Worm (Caenorhabditis elegans): ENCODE results near the gene mec-1.

Gene mec-1

DNA sequence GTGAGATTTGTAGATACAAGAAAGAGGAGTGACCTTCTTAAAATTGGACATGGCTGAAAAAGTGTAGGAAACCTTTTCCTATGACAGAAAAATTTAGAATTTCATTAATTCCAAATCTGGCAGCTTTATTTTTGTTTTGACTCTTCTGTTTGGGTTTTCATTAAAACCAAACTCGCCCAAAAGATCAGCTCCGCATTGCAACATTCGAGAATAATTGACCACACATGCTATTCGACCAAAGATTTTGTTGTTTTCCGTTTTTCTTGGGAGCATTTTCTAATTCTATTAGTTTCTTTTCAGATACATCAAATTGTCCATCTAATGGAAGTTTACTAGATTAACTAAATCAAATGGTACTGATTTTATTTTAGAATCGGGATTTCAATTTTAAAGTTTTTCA is at the start of gene mec-1:
Gene mec-1 (plus strand): TSS at position 301 of the 400 bp plus-strand sequence.
- TF ChIP-seq tra-4 (tag; optimal IDR thresholded peaks at IDR 0.05): no peak
- no peak for TF ChIP-seq F13C5.2 (tag; optimal IDR thresholded peaks at IDR 0.05)
- TF ChIP-seq hmbx-1 (tag; optimal IDR thresholded peaks at IDR 0.05): no peak
- no peak for TF ChIP-seq ceh-36 (tag; optimal IDR thresholded peaks at IDR 0.05)
- TF ChIP-seq hnd-1 (tag; optimal IDR thresholded peaks at IDR 0.05): no peak
- no peak for TF ChIP-seq scrt-1 (GFP tag; IDR thresholded peaks at IDR 0.05)
- TF ChIP-seq B0310.2 (tag; optimal IDR thresholded peaks at IDR 0.05): no peak
- TF ChIP-seq pes-1 (GFP tag; IDR thresholded peaks at IDR 0.05): no peak
- no peak for TF ChIP-seq ceh-13 (GFP tag; optimal IDR thresholded peaks at IDR 0.05)
- no peak for TF ChIP-seq sea-1 (GFP tag; conservative IDR thresholded peaks at IDR 0.05)
- no peak for TF ChIP-seq aly-1 (tag; optimal IDR thresholded peaks at IDR 0.05)
- no peak for TF ChIP-seq tbx-37 (GFP tag; conservative IDR thresholded peaks at IDR 0.05)
- no peak for TF ChIP-seq ama-1 (optimal IDR thresholded peaks at IDR 0.05)
- no peak for TF ChIP-seq ets-7 (tag; optimal IDR thresholded peaks at IDR 0.05)
- no peak for TF ChIP-seq tbx-11 (GFP tag; IDR thresholded peaks at IDR 0.05)
- TF ChIP-seq flt-1 (GFP tag; IDR thresholded peaks at IDR 0.05): no peak
- no peak for TF ChIP-seq hmg-4 (GFP tag; optimal IDR thresholded peaks at IDR 0.05)

DNA sequence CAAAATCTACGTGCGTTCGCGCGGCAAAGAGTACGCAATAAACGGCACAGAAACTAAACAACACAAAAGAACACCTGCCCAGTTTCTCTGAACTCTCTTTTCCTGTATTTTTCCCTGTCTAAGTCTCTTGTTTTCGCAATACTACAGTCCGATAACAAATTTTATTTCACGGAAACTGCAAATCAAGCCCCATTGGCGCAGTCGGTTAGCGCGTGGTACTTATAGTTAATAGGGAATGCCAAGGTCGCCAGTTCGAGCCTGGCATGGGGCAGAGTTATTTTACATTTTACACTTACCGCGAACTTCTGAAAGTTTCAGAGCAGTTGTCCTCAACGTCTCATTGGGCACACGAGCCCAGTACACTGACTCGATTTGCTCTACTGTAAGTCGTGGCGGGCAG is 39.1 kb upstream of the mec-1 start:
- TF ChIP-seq ets-7 (tag; optimal IDR thresholded peaks at IDR 0.05) (no peak), hnd-1 (tag; optimal IDR thresholded peaks at IDR 0.05) (no peak), F13C5.2 (tag; optimal IDR thresholded peaks at IDR 0.05) (no peak), ceh-36 (tag; optimal IDR thresholded peaks at IDR 0.05) (no peak), aly-1 (tag; optimal IDR thresholded peaks at IDR 0.05) (no peak), hmg-4 (GFP tag; optimal IDR thresholded peaks at IDR 0.05) (no peak), hmbx-1 (tag; optimal IDR thresholded peaks at IDR 0.05) (no peak), tra-4 (tag; optimal IDR thresholded peaks at IDR 0.05) (no peak), ama-1 (optimal IDR thresholded peaks at IDR 0.05) (no peak), tbx-37 (GFP tag; conservative IDR thresholded peaks at IDR 0.05) (no peak), ceh-13 (GFP tag; optimal IDR thresholded peaks at IDR 0.05) (no peak), B0310.2 (tag; optimal IDR thresholded peaks at IDR 0.05) (no peak)

DNA sequence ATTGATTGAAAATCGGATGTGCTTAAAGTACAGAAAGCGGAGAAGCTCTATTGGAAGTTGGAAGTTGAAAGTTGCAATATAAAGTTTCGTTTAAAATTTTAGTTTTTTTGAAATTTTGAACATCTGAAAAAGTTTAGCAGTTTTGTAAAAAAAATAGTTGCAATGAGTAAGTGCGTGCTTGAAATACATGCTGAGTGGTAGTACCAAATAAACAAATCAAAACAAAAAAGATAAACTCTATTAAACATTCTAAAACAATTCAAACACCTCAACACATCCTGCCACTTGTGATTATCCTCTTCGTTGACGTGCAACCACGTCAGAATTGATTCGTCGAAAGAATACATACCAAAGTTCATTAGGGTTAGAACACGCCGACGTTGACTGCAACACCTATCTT is 37.1 kb upstream of the mec-1 start:
- TF ChIP-seq ceh-36 (tag; optimal IDR thresholded peaks at IDR 0.05): no peak
- no peak for TF ChIP-seq B0310.2 (tag; optimal IDR thresholded peaks at IDR 0.05)
- no peak for TF ChIP-seq ceh-13 (GFP tag; optimal IDR thresholded peaks at IDR 0.05)
- TF ChIP-seq aly-1 (tag; optimal IDR thresholded peaks at IDR 0.05): no peak
- no peak for TF ChIP-seq sea-1 (GFP tag; conservative IDR thresholded peaks at IDR 0.05)
- TF ChIP-seq tra-4 (tag; optimal IDR thresholded peaks at IDR 0.05): no peak
- no peak for TF ChIP-seq hnd-1 (tag; optimal IDR thresholded peaks at IDR 0.05)
- no peak for TF ChIP-seq ets-7 (tag; optimal IDR thresholded peaks at IDR 0.05)
- no peak for TF ChIP-seq scrt-1 (GFP tag; IDR thresholded peaks at IDR 0.05)
- no peak for TF ChIP-seq ama-1 (optimal IDR thresholded peaks at IDR 0.05)

DNA sequence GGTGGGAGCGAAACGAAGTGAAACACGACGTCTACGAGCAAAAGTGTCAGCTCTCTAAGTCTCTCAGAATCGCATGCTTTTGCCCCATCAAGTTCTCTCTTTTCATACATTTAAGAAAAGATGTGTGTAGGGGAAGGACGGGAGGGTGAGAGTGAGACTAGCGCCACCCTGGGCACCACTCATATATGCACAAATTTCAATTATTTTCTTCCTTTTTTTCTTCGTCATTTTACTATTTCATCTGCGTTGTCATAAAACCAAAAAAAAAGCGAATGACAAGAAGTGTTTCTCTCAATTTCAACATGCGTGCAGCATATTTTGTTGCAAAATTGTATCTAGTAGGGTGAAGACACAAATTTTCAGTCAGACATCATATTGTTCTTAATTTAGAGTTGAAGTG is 29.7 kb upstream of the mec-1 start:
- no peak for TF ChIP-seq ama-1 (optimal IDR thresholded peaks at IDR 0.05)
- TF ChIP-seq F13C5.2 (tag; optimal IDR thresholded peaks at IDR 0.05): no peak

DNA sequence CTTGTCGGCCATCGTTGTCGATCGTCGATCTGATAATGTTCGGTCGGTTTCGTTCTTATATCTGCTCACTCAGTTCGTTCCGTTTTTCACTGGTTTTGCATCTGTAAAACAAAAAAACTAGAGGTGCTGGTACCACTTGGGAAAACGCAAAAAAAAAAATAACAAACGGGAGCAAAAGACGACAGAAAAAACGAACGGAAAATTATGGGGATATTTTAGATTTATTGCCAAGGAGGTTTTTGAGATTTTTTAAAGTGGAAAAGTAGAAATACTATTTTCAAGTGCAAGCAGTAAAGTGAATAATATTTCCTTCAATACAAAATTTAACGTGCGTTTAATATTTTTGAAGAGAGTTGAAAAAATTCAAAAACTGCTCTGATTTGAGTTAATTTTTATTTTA is 27.4 kb upstream of the mec-1 start, which contains the start of gene unc-68:
Gene unc-68 (minus strand): TSS at position 101 of the 400 bp plus-strand sequence.
- TF ChIP-seq ets-7 (tag; optimal IDR thresholded peaks at IDR 0.05) (no peak), hnd-1 (tag; optimal IDR thresholded peaks at IDR 0.05) (no peak), hmg-4 (GFP tag; optimal IDR thresholded peaks at IDR 0.05) (no peak), aly-1 (tag; optimal IDR thresholded peaks at IDR 0.05) (no peak), hmbx-1 (tag; optimal IDR thresholded peaks at IDR 0.05) (no peak), flt-1 (GFP tag; IDR thresholded peaks at IDR 0.05) (no peak), ceh-13 (GFP tag; optimal IDR thresholded peaks at IDR 0.05) (no peak), pes-1 (GFP tag; IDR thresholded peaks at IDR 0.05) (no peak)

DNA sequence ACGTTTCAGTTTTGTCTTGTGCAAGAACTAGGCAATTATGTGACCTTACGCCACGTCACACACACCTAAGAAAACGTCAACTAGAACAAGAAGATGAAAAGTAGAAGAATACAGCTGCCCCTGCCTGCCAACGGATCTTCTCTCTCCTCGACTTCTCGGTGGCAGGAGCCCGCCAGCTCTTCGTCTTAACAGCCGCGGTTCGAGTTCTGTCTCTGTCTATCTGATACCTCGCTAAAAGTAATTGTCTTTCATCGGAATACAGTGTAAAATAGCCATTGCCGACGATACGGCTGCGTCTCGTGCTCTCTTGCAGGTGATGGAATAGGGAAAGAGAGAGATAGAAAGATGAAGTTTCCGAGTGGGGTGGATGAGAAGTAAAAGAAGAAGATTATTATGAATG is 26.1 kb upstream of the mec-1 start:
- TF ChIP-seq sea-1 (GFP tag; conservative IDR thresholded peaks at IDR 0.05) (no peak), ama-1 (optimal IDR thresholded peaks at IDR 0.05) (no peak), pes-1 (GFP tag; IDR thresholded peaks at IDR 0.05) (no peak), flt-1 (GFP tag; IDR thresholded peaks at IDR 0.05) (no peak), scrt-1 (GFP tag; IDR thresholded peaks at IDR 0.05) (no peak), tbx-11 (GFP tag; IDR thresholded peaks at IDR 0.05) (no peak), tbx-37 (GFP tag; conservative IDR thresholded peaks at IDR 0.05) (no peak), tra-4 (tag; optimal IDR thresholded peaks at IDR 0.05) (no peak), F13C5.2 (tag; optimal IDR thresholded peaks at IDR 0.05) (no peak), ets-7 (tag; optimal IDR thresholded peaks at IDR 0.05) (no peak), ceh-13 (GFP tag; optimal IDR thresholded peaks at IDR 0.05) (no peak), hmbx-1 (tag; optimal IDR thresholded peaks at IDR 0.05) (no peak), B0310.2 (tag; optimal IDR thresholded peaks at IDR 0.05) (no peak), ceh-36 (tag; optimal IDR thresholded peaks at IDR 0.05) (no peak), hmg-4 (GFP tag; optimal IDR thresholded peaks at IDR 0.05) (no peak), hnd-1 (tag; optimal IDR thresholded peaks at IDR 0.05) (no peak), aly-1 (tag; optimal IDR thresholded peaks at IDR 0.05) (no peak)

DNA sequence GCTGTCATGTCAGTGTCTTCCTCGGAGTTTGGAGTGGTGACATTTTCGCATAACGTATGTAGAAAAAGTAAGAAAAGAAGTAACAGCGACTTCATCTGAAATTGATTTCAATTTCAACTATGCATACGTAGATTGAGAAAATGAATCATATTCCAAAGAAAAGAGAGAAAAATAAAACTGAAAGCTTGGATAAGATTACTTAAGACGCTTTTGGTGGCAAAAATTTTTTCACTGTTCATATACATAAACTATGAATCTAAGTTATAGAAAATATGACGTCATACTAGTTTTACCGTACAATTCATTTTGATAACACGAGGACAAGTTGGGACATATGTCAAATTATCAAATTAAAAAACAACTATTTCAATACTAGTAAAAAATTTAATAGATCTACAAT is 22.1 kb upstream of the mec-1 start, which contains the start of gene lipl-6:
Gene lipl-6 (minus strand): TSS at position 101 of the 400 bp plus-strand sequence.
- TF ChIP-seq pes-1 (GFP tag; IDR thresholded peaks at IDR 0.05) (no peak), aly-1 (tag; optimal IDR thresholded peaks at IDR 0.05) (no peak), sea-1 (GFP tag; conservative IDR thresholded peaks at IDR 0.05) (no peak), ceh-36 (tag; optimal IDR thresholded peaks at IDR 0.05) (no peak), ama-1 (optimal IDR thresholded peaks at IDR 0.05) (no peak), scrt-1 (GFP tag; IDR thresholded peaks at IDR 0.05) (no peak), hmbx-1 (tag; optimal IDR thresholded peaks at IDR 0.05) (no peak), hmg-4 (GFP tag; optimal IDR thresholded peaks at IDR 0.05) (no peak), tra-4 (tag; optimal IDR thresholded peaks at IDR 0.05) (no peak), tbx-11 (GFP tag; IDR thresholded peaks at IDR 0.05) (no peak), flt-1 (GFP tag; IDR thresholded peaks at IDR 0.05) (no peak), ets-7 (tag; optimal IDR thresholded peaks at IDR 0.05) (no peak), F13C5.2 (tag; optimal IDR thresholded peaks at IDR 0.05) (no peak), tbx-37 (GFP tag; conservative IDR thresholded peaks at IDR 0.05) (no peak), ceh-13 (GFP tag; optimal IDR thresholded peaks at IDR 0.05) (no peak), B0310.2 (tag; optimal IDR thresholded peaks at IDR 0.05) (no peak), hnd-1 (tag; optimal IDR thresholded peaks at IDR 0.05) (no peak)

Measured in whole organism, early embryonic.